Fruit fly (Drosophila melanogaster) whole organism, embryonic: Measurements from ENCODE around the gene Nxf3.

Source experiments
- Abd-B ChIP-seq: fragments of 200-800 bp; sonication (Bioruptor generic); optimal IDR thresholded peaks from 2 replicates; lab custom pipeline; 2018; ENCODE audit warnings: missing biosample characterization, mild to moderate bottlenecking, missing genetic modification characterization, moderate library complexity
- C15 ChIP-seq: fragments of 200-800 bp; sonication (Bioruptor generic); IDR thresholded peaks from 3 replicates; pipeline ENCODE4 v1.3.6; 2022; ENCODE audit warnings: missing biosample characterization, missing genetic modification characterization
- CG1024 ChIP-seq: fragments of 200-800 bp; sonication (Bioruptor generic); IDR thresholded peaks from 2 replicates; pipeline ENCODE4 v1.3.6; 2022; ENCODE audit warnings: missing biosample characterization, missing genetic modification characterization
- CG11723 ChIP-seq: fragments of 200-800 bp; sonication (Bioruptor generic); optimal IDR thresholded peaks from 2 replicates; lab custom pipeline; 2017; ENCODE audit warnings: missing biosample characterization, mild to moderate bottlenecking, missing genetic modification characterization
- CG12659 ChIP-seq: fragments of 200-800 bp; sonication (Bioruptor generic); optimal IDR thresholded peaks from 3 replicates; lab custom pipeline; 2017; ENCODE audit warnings: mild to moderate bottlenecking, missing biosample characterization, missing genetic modification reagents, missing genetic modification characterization
- CG13287 ChIP-seq: fragments of 200-800 bp; sonication (Bioruptor generic); IDR thresholded peaks from 2 replicates; pipeline ENCODE4 v1.3.6; 2022; ENCODE audit warnings: missing biosample characterization, missing genetic modification characterization; ENCODE audit not compliant: partially characterized antibody
- CG13296 ChIP-seq: fragments of 200-800 bp; sonication (Bioruptor generic); optimal IDR thresholded peaks from 3 replicates; lab custom pipeline; 2018; ENCODE audit warnings: missing biosample characterization, mild to moderate bottlenecking, missing genetic modification characterization
- CG14965 ChIP-seq: fragments of 200-800 bp; sonication (Bioruptor generic); optimal IDR thresholded peaks from 2 replicates; lab custom pipeline; 2016; ENCODE audit warnings: missing biosample characterization, missing genetic modification characterization, borderline replicate concordance
- CG17802 ChIP-seq: fragments of 200-800 bp; sonication (Bioruptor generic); optimal IDR thresholded peaks from 2 replicates; lab custom pipeline; 2018; ENCODE audit warnings: missing biosample characterization, mild to moderate bottlenecking, missing genetic modification characterization, moderate library complexity
- CG18619 ChIP-seq: fragments of 200-800 bp; sonication (Bioruptor generic); optimal IDR thresholded peaks from 3 replicates; lab custom pipeline; 2017; ENCODE audit warnings: missing biosample characterization, mild to moderate bottlenecking, missing genetic modification characterization
- CG2678 ChIP-seq: fragments of 200-800 bp; sonication (Bioruptor generic); optimal IDR thresholded peaks from 3 replicates; lab custom pipeline; 2019; ENCODE audit warnings: missing biosample characterization, mild to moderate bottlenecking, missing genetic modification characterization, moderate library complexity
- CG3281 ChIP-seq: fragments of 200-800 bp; sonication (Bioruptor generic); optimal IDR thresholded peaks from 3 replicates; lab custom pipeline; 2017; ENCODE audit warnings: missing biosample characterization, mild to moderate bottlenecking, missing genetic modification characterization
- CG4404 ChIP-seq: fragments of 200-800 bp; sonication (Bioruptor generic); IDR thresholded peaks from 2 replicates; pipeline ENCODE4 v1.3.6; 2022; ENCODE audit warnings: missing biosample characterization, missing genetic modification characterization
- CG4617 ChIP-seq: fragments of 200-800 bp; sonication (Bioruptor generic); optimal IDR thresholded peaks from 3 replicates; lab custom pipeline; 2016; ENCODE audit warnings: missing biosample characterization, missing genetic modification characterization, borderline replicate concordance
- CG6254 ChIP-seq: fragments of 200-800 bp; sonication (Bioruptor generic); optimal IDR thresholded peaks from 3 replicates; lab custom pipeline; 2017; ENCODE audit warnings: mild to moderate bottlenecking, missing biosample characterization, missing genetic modification reagents, missing genetic modification characterization
- CG6272 ChIP-seq: fragments of 200-800 bp; sonication (Bioruptor generic); IDR thresholded peaks from 2 replicates; pipeline ENCODE4 v1.3.6; 2022; ENCODE audit warnings: missing biosample characterization, missing genetic modification characterization
- CG6765 ChIP-seq: fragments of 200-800 bp; sonication (Bioruptor generic); optimal IDR thresholded peaks from 3 replicates; lab custom pipeline; 2017; ENCODE audit warnings: missing biosample characterization, mild to moderate bottlenecking, missing genetic modification characterization
- CG8924 ChIP-seq: fragments of 200-800 bp; optimal IDR thresholded peaks from 3 replicates; lab custom pipeline; 2019; ENCODE audit warnings: missing biosample characterization, mild to moderate bottlenecking, missing genetic modification characterization, moderate library complexity
- CG9215 ChIP-seq: fragments of 200-800 bp; sonication (Bioruptor generic); IDR thresholded peaks from 2 replicates; pipeline ENCODE4 v1.3.6; 2022; ENCODE audit warnings: missing biosample characterization, missing genetic modification characterization
- Eip74EF ChIP-seq, 2 experiments: fragments of 200-800 bp in 1 of 2; fragments of >200 bp in 1 of 2; sonication (Bioruptor generic) in 1 of 2; optimal IDR thresholded peaks; 2 replicates each; lab custom pipeline; 2017 to 2019; ENCODE audit warnings: missing biosample characterization in 2 of 2, missing genetic modification characterization in 2 of 2, mild to moderate bottlenecking in 1 of 2, moderate library complexity in 1 of 2
- Ets65A ChIP-seq: fragments of 200-800 bp; sonication (Bioruptor generic); peaks from one replicate; lab custom pipeline; 2016; ENCODE audit warnings: missing biosample characterization, missing genetic modification characterization
- H15 ChIP-seq: fragments of 200-800 bp; sonication (Bioruptor generic); IDR thresholded peaks from 3 replicates; pipeline ENCODE4 v1.3.6; 2022; ENCODE audit warnings: missing biosample characterization, missing genetic modification characterization
- Hr3 ChIP-seq: fragments of 200-800 bp; sonication (Bioruptor generic); optimal IDR thresholded peaks from 3 replicates; lab custom pipeline; 2016; ENCODE audit warnings: missing biosample characterization, missing genetic modification characterization
- MTF-1 ChIP-seq: fragments of 200-800 bp; sonication (Bioruptor generic); optimal IDR thresholded peaks from 2 replicates; lab custom pipeline; 2018; ENCODE audit warnings: missing biosample characterization, mild to moderate bottlenecking, missing genetic modification characterization, borderline replicate concordance
- NC2β ChIP-seq: fragments of 200-800 bp; sonication (Bioruptor generic); optimal IDR thresholded peaks from 2 replicates; lab custom pipeline; 2016; ENCODE audit warnings: missing biosample characterization, missing genetic modification characterization
- NK7.1 ChIP-seq: fragments of 200-800 bp; sonication (Bioruptor generic); optimal IDR thresholded peaks from 3 replicates; lab custom pipeline; 2016; ENCODE audit warnings: missing biosample characterization, missing genetic modification characterization
- Scr ChIP-seq: fragments of 200-800 bp; sonication (Bioruptor generic); IDR thresholded peaks from 2 replicates; pipeline ENCODE4 v1.3.6; 2022; ENCODE audit warnings: missing biosample characterization, missing genetic modification characterization; ENCODE audit not compliant: partially characterized antibody
- Usf ChIP-seq: fragments of 200-800 bp; sonication (Bioruptor generic); optimal IDR thresholded peaks from 2 replicates; lab custom pipeline; 2017; ENCODE audit warnings: missing genotype, missing biosample characterization, missing genetic modification characterization
- YL-1 ChIP-seq: fragments of 200-800 bp; sonication (Bioruptor generic); optimal IDR thresholded peaks from 3 replicates; lab custom pipeline; 2017; ENCODE audit warnings: missing biosample characterization, mild to moderate bottlenecking, missing genetic modification characterization
- az2 ChIP-seq: fragments of 200-800 bp; sonication (Bioruptor generic); optimal IDR thresholded peaks from 3 replicates; lab custom pipeline; 2016; ENCODE audit warnings: missing biosample characterization, missing genetic modification characterization
- bcd ChIP-seq: fragments of 200-800 bp; sonication (Bioruptor generic); optimal IDR thresholded peaks from 2 replicates; lab custom pipeline; 2017; ENCODE audit warnings: missing biosample characterization, mild to moderate bottlenecking, missing genetic modification characterization
- cato ChIP-seq: fragments of 200-800 bp; sonication (Bioruptor generic); optimal IDR thresholded peaks from 2 replicates; lab custom pipeline; 2016; ENCODE audit warnings: missing biosample characterization, missing genetic modification characterization, borderline replicate concordance
- chinmo ChIP-seq: fragments of 200-800 bp; sonication (Bioruptor generic); IDR thresholded peaks from 4 replicates; pipeline ENCODE4 v1.3.6; 2022; ENCODE audit warnings: missing biosample characterization, missing genetic modification characterization; ENCODE audit not compliant: partially characterized antibody
- croc ChIP-seq: fragments of 200-800 bp; sonication (Bioruptor generic); conservative IDR thresholded peaks from 3 replicates; pipeline ENCODE4 v1.3.6; 2022; ENCODE audit warnings: missing biosample characterization, missing genetic modification characterization
- dan ChIP-seq: fragments of 200-800 bp; sonication (Bioruptor generic); IDR thresholded peaks from 2 replicates; pipeline ENCODE4 v1.3.6; 2022; ENCODE audit warnings: missing biosample characterization, missing genetic modification characterization
- dmrt11E ChIP-seq: fragments of 200-800 bp; sonication (Bioruptor generic); optimal IDR thresholded peaks from 3 replicates; lab custom pipeline; 2018; ENCODE audit warnings: missing biosample characterization, mild to moderate bottlenecking, missing genetic modification characterization, moderate library complexity
- dysf ChIP-seq: fragments of 200-800 bp; sonication (Bioruptor generic); IDR thresholded peaks from 3 replicates; pipeline ENCODE4 v1.3.6; 2022; ENCODE audit warnings: missing biosample characterization, missing genetic modification characterization
- emc ChIP-seq: fragments of 200-800 bp; sonication (Bioruptor generic); optimal IDR thresholded peaks from 2 replicates; lab custom pipeline; 2016; ENCODE audit warnings: missing biosample characterization, missing genetic modification characterization
- ems ChIP-seq: fragments of 200-800 bp; sonication (Bioruptor generic); optimal IDR thresholded peaks from 3 replicates; lab custom pipeline; 2016; ENCODE audit warnings: missing biosample characterization, missing genetic modification characterization
- esg ChIP-seq: fragments of 200-800 bp; sonication (Bioruptor generic); conservative IDR thresholded peaks from 2 replicates; pipeline ENCODE4 v1.3.6; 2022; ENCODE audit warnings: missing biosample characterization, missing genetic modification characterization
- eve ChIP-seq, 2 experiments: fragments of >200 bp; optimal IDR thresholded peaks; 2 replicates each; lab custom pipeline; 2017; ENCODE audit warnings: missing biosample characterization in 2 of 2, missing genetic modification characterization in 2 of 2
- gfzf ChIP-seq: fragments of 200-800 bp; sonication (Bioruptor generic); optimal IDR thresholded peaks from 2 replicates; lab custom pipeline; 2016; ENCODE audit warnings: missing biosample characterization, mild to moderate bottlenecking, missing genetic modification characterization, moderate library complexity
- lbe ChIP-seq: fragments of 200-800 bp; sonication (Bioruptor generic); optimal IDR thresholded peaks from 2 replicates; lab custom pipeline; 2016; ENCODE audit warnings: missing biosample characterization, mild to moderate bottlenecking, missing genetic modification characterization
- nerfin-2 ChIP-seq: fragments of 200-800 bp; sonication (Bioruptor generic); IDR thresholded peaks from 2 replicates; pipeline ENCODE4 v1.3.6; 2022; ENCODE audit warnings: missing biosample characterization, missing genetic modification characterization; ENCODE audit not compliant: partially characterized antibody
- psq ChIP-seq: fragments of 200-800 bp; sonication (Bioruptor generic); optimal IDR thresholded peaks from 2 replicates; lab custom pipeline; 2017; ENCODE audit warnings: missing biosample characterization, missing genetic modification characterization
- so ChIP-seq: fragments of 200-800 bp; sonication (Bioruptor generic); IDR thresholded peaks from 3 replicates; pipeline ENCODE4 v1.3.6; 2022; ENCODE audit warnings: missing biosample characterization, missing genetic modification characterization
- ttk ChIP-seq: fragments of 200-800 bp; sonication (Bioruptor generic); IDR thresholded peaks from 2 replicates; pipeline ENCODE4 v2.1.2; 2022; ENCODE audit warnings: missing biosample characterization, missing genetic modification characterization
- usp ChIP-seq: fragments of >200 bp; optimal IDR thresholded peaks from 2 replicates; lab custom pipeline; 2017; ENCODE audit warnings: missing biosample characterization, missing genetic modification characterization

Nxf3 gene

dm6 chr3L:14004041-14004407 lies 39.0 kb downstream of the Nxf3 start (continued):
- TF ChIP-seq Ets65A (GFP tag; lab: Kevin White, UChicago) (peak; percentile 40), CG4617 (peak; percentile 56), psq (GFP tag; lab: Kevin White, UChicago) (peak; percentile 99), CG1024 (peak; percentile 51), esg (GFP tag; lab: Robert Waterston, UW) (no peak), CG6254 (GFP tag; lab: Kevin White, UChicago) (peak; percentile 30), dysf (GFP tag; lab: Robert Waterston, UW) (peak; percentile 5; the same call in 1 of the 3 replicates), CG12659 (GFP tag; lab: Kevin White, UChicago) (peak; percentile 55)

dm6 chr3L:14004963-14005458 lies 40.0 kb downstream of the Nxf3 start:
- TF ChIP-seq CG13287 (GFP tag; lab: Robert Waterston, UW) (no peak), bcd (GFP tag; lab: Kevin White, UChicago) (peak; percentile 95), Abd-B (GFP tag; lab: Kevin White, UChicago) (peak; percentile 94), CG2678 (peak; percentile 97), CG6254 (GFP tag; lab: Kevin White, UChicago) (peak; percentile 89), YL-1 (GFP tag; lab: Kevin White, UChicago) (peak; percentile 74), H15 (GFP tag; lab: Robert Waterston, UW) (peak; percentile 96), CG6765 (GFP tag; lab: Kevin White, UChicago) (peak; percentile 88), az2 (GFP tag; lab: Kevin White, UChicago) (peak; percentile 95), C15 (GFP tag; lab: Robert Waterston, UW) (peak; percentile 83; the same call in 2 of the 3 replicates), ems (GFP tag; lab: Kevin White, UChicago) (peak; percentile 97), eve (GFP tag; optimal IDR thresholded peaks at IDR 0.05; lab: Kevin White, UChicago) (no peak), dan (GFP tag; lab: Robert Waterston, UW) (no peak), CG4404 (GFP tag; lab: Robert Waterston, UW) (peak; percentile 74), NC2β (peak; percentile 92), MTF-1 (GFP tag; lab: Kevin White, UChicago) (peak; percentile 75), dmrt11E (tag; lab: Kevin White, UChicago) (peak; percentile 67), nerfin-2 (GFP tag; lab: Robert Waterston, UW) (no peak; the same call in 1 of the 2 replicates), CG18619 (GFP tag; lab: Kevin White, UChicago) (peak; percentile 94), emc (GFP tag; lab: Kevin White, UChicago) (peak; percentile 89), Scr (GFP tag; lab: Robert Waterston, UW) (no peak), gfzf (GFP tag; lab: Kevin White, UChicago) (peak; percentile 15), CG9215 (GFP tag; lab: Robert Waterston, UW) (peak; percentile 87), Usf (GFP tag; lab: Kevin White, UChicago) (peak; percentile 66), ttk (GFP tag; lab: Robert Waterston, UW) (peak; percentile 92), NK7.1 (GFP tag; lab: Kevin White, UChicago) (peak; percentile 90), CG14965 (peak; percentile 78), so (GFP tag; lab: Robert Waterston, UW) (peak; percentile 95), CG13296 (peak; percentile 93), Eip74EF (GFP tag; optimal IDR thresholded peaks at IDR 0.05; lab: Kevin White, UChicago) (peak in 1 of 2 experiments; percentile 91), CG3281 (GFP tag; lab: Kevin White, UChicago) (peak; percentile 93), Hr3 (GFP tag; lab: Kevin White, UChicago) (peak; percentile 93), CG11723 (GFP tag; lab: Kevin White, UChicago) (peak; percentile 94), lbe (GFP tag; lab: Kevin White, UChicago) (peak; percentile 87), CG8924 (tag; lab: Kevin White, UChicago) (peak; percentile 94), croc (peak; percentile 85), usp (no peak), CG6272 (peak; percentile 86), chinmo (GFP tag; lab: Robert Waterston, UW) (peak; percentile 100), cato (GFP tag; lab: Kevin White, UChicago) (peak; percentile 91), CG17802 (tag; lab: Kevin White, UChicago) (peak; percentile 81)
